Worm (Caenorhabditis elegans): ENCODE data around the gene nlp-35.

The nlp-35 gene

DNA sequence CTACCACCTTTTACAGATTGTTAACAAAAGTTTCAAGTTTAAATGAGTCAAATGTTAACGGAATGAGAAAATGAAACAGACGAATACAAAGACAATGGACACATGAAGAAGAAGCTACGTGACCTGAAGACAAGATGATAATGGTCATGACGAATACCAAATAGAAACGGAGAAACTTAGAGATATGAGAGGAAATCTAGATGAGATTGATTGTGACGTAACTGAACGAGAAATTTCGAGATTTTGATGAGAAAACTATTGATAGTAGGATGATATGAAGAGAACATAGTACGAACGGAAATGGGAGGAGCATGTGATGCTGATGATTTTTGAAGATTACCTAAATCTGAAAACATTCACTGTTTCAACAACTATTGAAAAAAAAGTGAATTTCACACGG lies 16.4 kb upstream of the nlp-35 start:
- TF ChIP-seq elt-3 (tag; optimal IDR thresholded peaks at IDR 0.05) (peak in 1 of 3 experiments; percentile 81), nfya-1 (tag; optimal IDR thresholded peaks at IDR 0.05; ENCODE audit: insufficient read depth) (peak; percentile 9), nhr-43 (tag; optimal IDR thresholded peaks at IDR 0.05; ENCODE audit: poor library complexity, severe bottlenecking) (peak; percentile 62), nhr-25 (tag; optimal IDR thresholded peaks at IDR 0.05) (peak; percentile 66), fos-1 (tag; optimal IDR thresholded peaks at IDR 0.05) (no peak), nhr-23 (tag; optimal IDR thresholded peaks at IDR 0.05) (peak; percentile 85), tbx-2 (tag; optimal IDR thresholded peaks at IDR 0.05) (no peak)

- TF ChIP-seq nhr-23 (tag; optimal IDR thresholded peaks at IDR 0.05) (peak; percentile 46), ztf-4 (tag; optimal IDR thresholded peaks at IDR 0.05) (no peak), snpc-4 (tag; optimal IDR thresholded peaks at IDR 0.05) (peak; percentile 6), lin-15B (tag; optimal IDR thresholded peaks at IDR 0.05) (no peak), pha-4 (tag; optimal IDR thresholded peaks at IDR 0.05) (peak; percentile 48), mdl-1 (tag; optimal IDR thresholded peaks at IDR 0.05) (no peak), fkh-10 (GFP tag; optimal IDR thresholded peaks at IDR 0.05) (no peak), mml-1 (tag; optimal IDR thresholded peaks at IDR 0.05) (no peak), nhr-25 (tag; optimal IDR thresholded peaks at IDR 0.05) (peak; percentile 85), ceh-9 (tag; optimal IDR thresholded peaks at IDR 0.05) (no peak), tbx-2 (tag; optimal IDR thresholded peaks at IDR 0.05) (no peak)
Measured at ce11 chrIV:9534342-9534741, 15.6 kb upstream of the nlp-35 start.

DNA sequence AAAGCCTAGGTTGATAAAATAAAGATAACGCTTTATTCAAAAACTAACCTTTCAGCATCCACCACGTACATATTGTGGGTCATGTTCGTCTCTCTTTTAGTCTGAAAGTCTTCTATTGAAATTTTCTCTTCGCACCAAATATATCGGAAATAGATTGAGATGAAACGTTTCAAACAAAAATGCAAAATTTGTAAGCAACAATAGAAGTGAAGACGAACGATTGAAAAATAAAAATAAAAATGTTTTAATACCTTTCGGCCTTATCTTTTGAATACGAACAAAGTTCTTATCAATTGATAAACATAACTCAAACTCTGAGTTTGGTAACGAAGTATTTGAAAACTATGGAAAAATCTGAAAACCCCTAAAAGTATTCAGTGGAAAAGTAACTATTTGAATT lies 14.3 kb upstream of the nlp-35 start, which contains the start of gene F56H11.2:
Gene F56H11.2, minus strand, starts transcription at position 101 of the 400 bp plus-strand sequence.
- TF ChIP-seq jun-1 (tag; optimal IDR thresholded peaks at IDR 0.05) (no peak), elt-2 (tag; optimal IDR thresholded peaks at IDR 0.05) (peak; percentile 14), ZK546.5 (tag; optimal IDR thresholded peaks at IDR 0.05) (no peak)

DNA sequence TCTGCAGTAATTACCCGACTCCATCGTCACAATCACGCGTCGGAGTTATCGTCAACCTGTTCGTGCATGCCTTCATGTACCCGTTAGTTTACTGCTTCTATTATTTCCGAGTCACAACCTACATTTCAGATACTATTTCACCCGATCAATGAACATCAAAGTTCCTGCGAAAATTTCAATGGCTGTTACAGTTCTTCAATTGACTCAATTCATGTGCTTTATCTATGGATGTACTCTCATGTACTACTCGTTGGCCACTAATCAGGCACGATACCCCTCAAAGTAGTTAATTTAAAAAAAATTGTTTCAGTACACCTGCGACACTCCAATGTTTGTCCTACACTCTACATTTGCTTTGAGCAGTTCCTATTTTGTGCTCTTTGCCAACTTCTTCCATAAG lies 12.0 kb upstream of the nlp-35 start:
- TF ChIP-seq lsy-12 (tag; optimal IDR thresholded peaks at IDR 0.05) (peak; percentile 44), nhr-23 (tag; optimal IDR thresholded peaks at IDR 0.05) (peak; percentile 8), nhr-67 (tag; optimal IDR thresholded peaks at IDR 0.05) (no peak), nhr-25 (tag; optimal IDR thresholded peaks at IDR 0.05) (peak; percentile 39), nhr-43 (tag; optimal IDR thresholded peaks at IDR 0.05; ENCODE audit: poor library complexity, severe bottlenecking) (peak; percentile 7), ama-1 (optimal IDR thresholded peaks at IDR 0.05) (peak; percentile 45)

DNA sequence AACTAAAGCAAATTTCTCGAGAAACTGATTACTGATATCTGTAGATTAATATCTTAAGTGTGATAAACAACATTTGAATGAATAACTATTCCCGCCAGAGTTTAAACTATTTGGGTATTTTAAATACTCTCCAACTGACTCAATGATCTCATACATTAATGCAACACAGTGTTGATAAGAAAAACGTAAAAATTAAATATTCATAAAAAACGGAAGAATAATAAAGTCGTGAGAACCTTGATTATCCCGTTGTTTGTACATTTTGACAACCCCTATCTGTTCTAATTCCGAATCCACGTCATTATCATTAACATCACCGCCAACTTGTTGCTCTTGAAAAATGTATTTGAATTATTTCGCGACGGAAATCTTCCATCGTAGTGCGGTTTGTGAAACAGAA lies 10.9 kb upstream of the nlp-35 start, which contains the start of gene elo-7:
Gene elo-7, plus strand, starts transcription at position 301 of the 400 bp plus-strand sequence.
- no peak for TF ChIP-seq unc-39 (tag; optimal IDR thresholded peaks at IDR 0.05)
- no peak for TF ChIP-seq pqm-1 (tag; optimal IDR thresholded peaks at IDR 0.05)
- TF ChIP-seq nfya-1 (tag; optimal IDR thresholded peaks at IDR 0.05; ENCODE audit: insufficient read depth), result no peak
- TF ChIP-seq daf-12 (tag; optimal IDR thresholded peaks at IDR 0.05), result no peak
- no peak for TF ChIP-seq lin-15B (tag; optimal IDR thresholded peaks at IDR 0.05)
- no peak for TF ChIP-seq nhr-25 (tag; optimal IDR thresholded peaks at IDR 0.05)
- no peak for TF ChIP-seq sea-2 (GFP tag; optimal IDR thresholded peaks at IDR 0.05)
- no peak for TF ChIP-seq nhr-43 (tag; optimal IDR thresholded peaks at IDR 0.05; ENCODE audit: poor library complexity, severe bottlenecking)
- no peak for TF ChIP-seq unc-62 (GFP tag; optimal IDR thresholded peaks at IDR 0.05)
- no peak for TF ChIP-seq tbx-2 (tag; optimal IDR thresholded peaks at IDR 0.05)
- TF ChIP-seq nhr-12 (tag; optimal IDR thresholded peaks at IDR 0.05), result no peak
- TF ChIP-seq mml-1 (tag; optimal IDR thresholded peaks at IDR 0.05), result no peak
- no peak for TF ChIP-seq hmg-11 (tag; optimal IDR thresholded peaks at IDR 0.05)
- TF ChIP-seq fos-1 (tag; optimal IDR thresholded peaks at IDR 0.05), result no peak
- TF ChIP-seq pha-4 (tag; optimal IDR thresholded peaks at IDR 0.05), result no peak
- no peak for TF ChIP-seq elt-3 (tag; optimal IDR thresholded peaks at IDR 0.05)

ce11 chrIV:9527002-9527401 lies 8.3 kb upstream of the nlp-35 start:
- TF ChIP-seq ceh-82 (tag; optimal IDR thresholded peaks at IDR 0.05), result no peak
- TF ChIP-seq pqm-1 (tag; optimal IDR thresholded peaks at IDR 0.05), result peak; percentile 88
- no peak for TF ChIP-seq mml-1 (tag; optimal IDR thresholded peaks at IDR 0.05)
- TF ChIP-seq snpc-4 (tag; optimal IDR thresholded peaks at IDR 0.05), result no peak
- TF ChIP-seq nhr-28 (tag; optimal IDR thresholded peaks at IDR 0.05), result no peak
- TF ChIP-seq lin-39 (tag; optimal IDR thresholded peaks at IDR 0.05), result no peak
- TF ChIP-seq pha-4 (tag; optimal IDR thresholded peaks at IDR 0.05), result peak; percentile 48
- TF ChIP-seq ama-1 (optimal IDR thresholded peaks at IDR 0.05), result no peak
- TF ChIP-seq elt-2 (tag; optimal IDR thresholded peaks at IDR 0.05), result peak; percentile 85
- no peak for TF ChIP-seq mdl-1 (tag; optimal IDR thresholded peaks at IDR 0.05)
- TF ChIP-seq skn-1 (tag; optimal IDR thresholded peaks at IDR 0.05), result peak; percentile 7

All from whole organism, L3 larva.